Worm (Caenorhabditis elegans) whole organism, L3 larva: ENCODE measurements around the gene dot-1.2.

Experiments used
- ceh-9 ChIP-seq: sonication (generic microtip); optimal IDR thresholded peaks from 2 replicates; lab custom pipeline; 2018; ENCODE audit warnings: missing biosample characterization, missing genetic modification characterization
- egl-5 ChIP-seq: fragments of 150-350 bp; optimal IDR thresholded peaks from 2 replicates; lab custom pipeline; 2017; ENCODE audit warnings: missing biosample characterization, missing genetic modification reagents, missing genetic modification characterization, inconsistent platforms
- elt-2 ChIP-seq: sonication (generic microtip); optimal IDR thresholded peaks from 2 replicates; lab custom pipeline; 2016; ENCODE audit warnings: missing genetic modification reagents, mild to moderate bottlenecking, missing genetic modification characterization, missing compliant biosample characterization
- fkh-2 ChIP-seq: fragments of 150-350 bp; optimal IDR thresholded peaks from 2 replicates; lab custom pipeline; 2014; ENCODE audit warnings: missing biosample characterization, missing genetic modification reagents, missing genetic modification characterization
- fos-1 ChIP-seq: fragments of 150-350 bp; optimal IDR thresholded peaks from 2 replicates; lab custom pipeline; 2014; ENCODE audit warnings: missing biosample characterization, missing genetic modification characterization
- jun-1 ChIP-seq: fragments of 150-350 bp; optimal IDR thresholded peaks from 2 replicates; lab custom pipeline; 2014; ENCODE audit warnings: missing biosample characterization, missing genetic modification reagents, missing genetic modification characterization
- lin-15B ChIP-seq: fragments of 150-350 bp; optimal IDR thresholded peaks from 2 replicates; lab custom pipeline; 2014; ENCODE audit warnings: missing biosample characterization, missing genetic modification characterization
- lsy-12 ChIP-seq: sonication (generic microtip); optimal IDR thresholded peaks from 2 replicates; lab custom pipeline; 2016; ENCODE audit warnings: mild to moderate bottlenecking, missing genetic modification characterization, missing compliant biosample characterization
- mml-1 ChIP-seq: fragments of 150-350 bp; sonication (generic microtip); optimal IDR thresholded peaks from 3 replicates; lab custom pipeline; 2014; ENCODE audit warnings: missing biosample characterization, missing genetic modification characterization
- nfya-1 ChIP-seq: sonication (generic microtip); optimal IDR thresholded peaks from 2 replicates; lab custom pipeline; 2017; ENCODE audit warnings: missing genetic modification characterization, mild to moderate bottlenecking, missing compliant biosample characterization, antibody characterized with exemption, moderate library complexity; ENCODE audit not compliant: insufficient read depth
- nhr-23 ChIP-seq: fragments of 150-350 bp; optimal IDR thresholded peaks from 2 replicates; lab custom pipeline; 2014; ENCODE audit warnings: missing biosample characterization, missing genetic modification reagents, missing genetic modification characterization
- nhr-237 ChIP-seq: fragments of 150-350 bp; optimal IDR thresholded peaks from 2 replicates; lab custom pipeline; 2014; ENCODE audit warnings: missing biosample characterization, missing genetic modification characterization
- nhr-28 ChIP-seq: fragments of 150-350 bp; optimal IDR thresholded peaks from 2 replicates; lab custom pipeline; 2014; ENCODE audit warnings: missing biosample characterization, missing genetic modification characterization
- nhr-43 ChIP-seq: sonication (generic microtip); optimal IDR thresholded peaks from 2 replicates; lab custom pipeline; 2016; ENCODE audit warnings: mild to moderate bottlenecking, missing genetic modification characterization, missing compliant biosample characterization; ENCODE audit not compliant: poor library complexity, severe bottlenecking
- nhr-76 ChIP-seq: fragments of 150-350 bp; sonication (generic microtip); optimal IDR thresholded peaks from 5 replicates; lab custom pipeline; 2014; ENCODE audit warnings: missing biosample characterization, missing genetic modification characterization
- sea-2 ChIP-seq: fragments of 150-350 bp; sonication (generic microtip); optimal IDR thresholded peaks from 4 replicates; lab custom pipeline; 2014; ENCODE audit warnings: missing biosample characterization, missing genetic modification reagents, missing genetic modification characterization
- unc-39 ChIP-seq: sonication (generic microtip); optimal IDR thresholded peaks from 4 replicates; lab custom pipeline; 2017; ENCODE audit warnings: missing biosample characterization, missing genetic modification characterization
- zag-1 ChIP-seq: fragments of 150-350 bp; optimal IDR thresholded peaks from 2 replicates; lab custom pipeline; 2014; ENCODE audit warnings: missing biosample characterization, missing genetic modification characterization

Gene dot-1.2

ce11 chrX:11823704-11824103, 45.5 kb downstream of the dot-1.2 start, which contains the start of gene tag-241:
TSS of gene tag-241 (plus strand) at chrX:11824004.
- TF ChIP-seq sea-2 (GFP tag; lab: Kevin White, UChicago) (no peak), nhr-28 (tag; lab: Kevin White, UChicago) (no peak), zag-1 (tag; lab: Kevin White, UChicago) (no peak)
- TF ChIP-seq, all 47 proteins: peak for 0

- no peak for TF ChIP-seq fkh-2 (tag; lab: Kevin White, UChicago)
- TF ChIP-seq nhr-237 (tag; lab: Kevin White, UChicago) = no peak
- TF ChIP-seq ceh-9 (tag; lab: Kevin White, UChicago) = no peak
- no peak for TF ChIP-seq nhr-43 (tag; lab: Kevin White, UChicago)
- no peak for TF ChIP-seq fos-1 (tag; lab: Kevin White, UChicago)
- TF ChIP-seq lin-15B (tag; lab: Kevin White, UChicago) = no peak
- TF ChIP-seq mml-1 = no peak
- no peak for TF ChIP-seq unc-39
- no peak for TF ChIP-seq lsy-12 (tag; lab: Kevin White, UChicago)
- no peak for TF ChIP-seq nhr-28 (tag; lab: Kevin White, UChicago)
- no peak for TF ChIP-seq elt-2 (tag; lab: Kevin White, UChicago)
- TF ChIP-seq nhr-23 (tag; lab: Kevin White, UChicago) = no peak
- no peak for TF ChIP-seq jun-1 (tag; lab: Kevin White, UChicago)
- TF ChIP-seq egl-5 (tag; lab: Kevin White, UChicago) = no peak
Measured at ce11 chrX:11821159-11821720, 47.9 kb downstream of the dot-1.2 start.

- TF ChIP-seq nhr-76 (tag; lab: Kevin White, UChicago) (no peak), nfya-1 (peak; percentile 21)
Measured at ce11 chrX:11818711-11819110, 50.4 kb downstream of the dot-1.2 start.
